Fruit fly (Drosophila melanogaster) whole organism, adult: ENCODE measurements around the gene CG44085.

ENCODE experiments used
- CG14711 ChIP-seq: fragments of 200-800 bp; sonication (Bioruptor generic); optimal IDR thresholded peaks from 2 replicates; lab custom pipeline; 2018; ENCODE audit warnings: missing biosample characterization, mild to moderate bottlenecking, missing genetic modification characterization, moderate library complexity
- CG7045 ChIP-seq: fragments of 200-800 bp; sonication (Bioruptor generic); optimal IDR thresholded peaks from 2 replicates; lab custom pipeline; 2017; ENCODE audit warnings: missing biosample characterization, mild to moderate bottlenecking, missing genetic modification characterization
- Hr96 ChIP-seq: fragments of 200-800 bp; sonication (Bioruptor generic); optimal IDR thresholded peaks from 2 replicates; lab custom pipeline; 2016; ENCODE audit warnings: missing biosample characterization, missing genetic modification characterization
- Mnt ChIP-seq: fragments of 200-800 bp; sonication (Bioruptor generic); optimal IDR thresholded peaks from 2 replicates; lab custom pipeline; 2016; ENCODE audit warnings: missing biosample characterization, mild to moderate bottlenecking, missing genetic modification characterization
- cnc ChIP-seq, 2 experiments: fragments of >200 bp; optimal IDR thresholded peaks; 2 replicates each; lab custom pipeline; 2017
- ovo ChIP-seq: fragments of 200-800 bp; sonication (Bioruptor generic); optimal IDR thresholded peaks from 2 replicates; lab custom pipeline; 2016; ENCODE audit warnings: missing biosample characterization, missing genetic modification characterization

dm6 chr2L:13222225-13222648 is 38.6 kb upstream of the CG44085 start, which contains the start of the genes Ski6 and CG16812:
- TF ChIP-seq ovo (GFP tag; lab: Kevin White, UChicago) (peak; percentile 30), CG7045 (peak; percentile 59), cnc (optimal IDR thresholded peaks at IDR 0.05; lab: Kevin White, UChicago) (no peak), CG14711 (tag; lab: Kevin White, UChicago) (peak; percentile 95), Hr96 (GFP tag; lab: Kevin White, UChicago) (peak; percentile 44), Mnt (GFP tag; lab: Kevin White, UChicago) (peak; percentile 90)
